Worm (Caenorhabditis elegans): ENCODE measurements around the gene Y75B8A.34.
A peak's percentile ranks its signal among the peaks of the same experiment; 100 is the strongest.

Y75B8A.34 gene

DNA sequence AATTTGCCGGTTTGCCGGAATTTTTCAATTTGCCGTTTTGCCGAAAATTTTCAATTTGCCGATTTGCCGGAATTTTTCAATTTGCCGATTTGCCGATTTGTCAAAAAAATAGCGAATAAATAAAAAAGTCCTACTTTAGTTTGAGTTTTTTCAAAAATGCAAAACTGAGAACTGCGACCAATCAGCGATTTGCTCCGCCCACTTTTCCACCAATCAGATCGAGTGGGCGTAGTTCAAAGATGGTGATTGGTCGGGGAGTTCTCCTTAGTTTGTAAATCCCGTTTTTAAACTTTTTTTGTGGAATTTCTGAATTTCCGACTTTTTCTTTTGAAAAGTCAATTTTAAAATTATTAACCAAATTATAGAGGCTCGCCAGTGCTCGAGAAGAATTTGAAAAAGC lies 28.1 kb upstream of the Y75B8A.34 start:
- TF ChIP-seq tbx-8 (GFP tag; optimal IDR thresholded peaks at IDR 0.05) (no peak), ham-2 (GFP tag; optimal IDR thresholded peaks at IDR 0.05) (no peak)

DNA sequence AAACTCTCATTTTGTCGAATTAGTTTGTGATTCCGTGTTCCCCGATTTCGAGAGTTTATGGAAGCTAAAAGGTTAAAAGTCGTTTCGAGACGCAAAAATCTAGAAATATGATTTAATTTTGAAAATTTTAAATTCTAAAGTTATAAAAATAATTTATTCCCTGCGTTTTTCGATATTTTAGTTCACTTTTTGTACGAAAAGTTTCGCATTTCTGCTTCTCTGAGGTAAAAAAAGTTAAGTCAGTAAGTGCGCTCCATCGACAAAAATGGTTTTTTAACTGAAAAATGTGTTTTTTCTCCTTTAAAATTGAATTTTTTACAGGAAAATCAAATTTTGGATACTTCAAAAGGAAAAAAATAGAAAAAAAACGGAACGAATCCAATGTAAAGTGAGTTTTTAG lies 25.9 kb upstream of the Y75B8A.34 start, which contains the start of gene zip-1:
zip-1 (plus strand) TSS at position 301 of the 400 bp plus-strand sequence.
- TF ChIP-seq ces-1 (GFP tag; optimal IDR thresholded peaks at IDR 0.05) = no peak
- no peak for TF ChIP-seq drap-1 (GFP tag; optimal IDR thresholded peaks at IDR 0.05)
- no peak for TF ChIP-seq unc-120 (tag; optimal IDR thresholded peaks at IDR 0.05; ENCODE audit: poor library complexity, severe bottlenecking)
- TF ChIP-seq elt-3 (tag; optimal IDR thresholded peaks at IDR 0.05) = no peak
- no peak for TF ChIP-seq nhr-12 (tag; optimal IDR thresholded peaks at IDR 0.05)
- TF ChIP-seq lsy-2 (tag; optimal IDR thresholded peaks at IDR 0.05) = no peak
- no peak for TF ChIP-seq hlh-1 (tag; optimal IDR thresholded peaks at IDR 0.05)
- TF ChIP-seq nhr-28 (tag; optimal IDR thresholded peaks at IDR 0.05) = no peak
- no peak for TF ChIP-seq snpc-4 (tag; optimal IDR thresholded peaks at IDR 0.05)

DNA sequence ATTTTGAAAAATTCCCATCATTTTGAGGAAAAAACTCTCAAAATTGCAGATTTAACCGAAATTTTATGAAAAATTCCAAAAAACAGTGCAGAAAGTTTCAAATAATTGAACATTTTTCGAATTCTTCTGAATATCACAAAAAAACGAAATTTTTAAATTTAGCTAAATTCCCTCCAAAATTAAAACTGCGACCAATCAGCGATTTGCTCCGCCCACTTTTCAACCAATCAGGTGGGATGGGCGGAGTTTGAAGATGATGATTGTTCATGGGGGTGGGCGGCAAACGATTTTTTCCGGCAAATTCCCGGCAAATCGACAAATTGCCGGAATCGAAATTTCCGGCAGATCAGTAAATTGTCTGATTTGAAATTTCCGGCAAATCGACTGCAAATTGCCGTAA lies 25.1 kb upstream of the Y75B8A.34 start:
- TF ChIP-seq nhr-2 (tag; optimal IDR thresholded peaks at IDR 0.05) = no peak
- no peak for TF ChIP-seq nhr-76 (tag; optimal IDR thresholded peaks at IDR 0.05)
- no peak for TF ChIP-seq nhr-28 (tag; optimal IDR thresholded peaks at IDR 0.05)
- no peak for TF ChIP-seq cnd-1 (tag; optimal IDR thresholded peaks at IDR 0.05)
- no peak for TF ChIP-seq sem-2 (GFP tag; optimal IDR thresholded peaks at IDR 0.05)
- TF ChIP-seq ceh-83 (GFP tag; optimal IDR thresholded peaks at IDR 0.05) = no peak

DNA sequence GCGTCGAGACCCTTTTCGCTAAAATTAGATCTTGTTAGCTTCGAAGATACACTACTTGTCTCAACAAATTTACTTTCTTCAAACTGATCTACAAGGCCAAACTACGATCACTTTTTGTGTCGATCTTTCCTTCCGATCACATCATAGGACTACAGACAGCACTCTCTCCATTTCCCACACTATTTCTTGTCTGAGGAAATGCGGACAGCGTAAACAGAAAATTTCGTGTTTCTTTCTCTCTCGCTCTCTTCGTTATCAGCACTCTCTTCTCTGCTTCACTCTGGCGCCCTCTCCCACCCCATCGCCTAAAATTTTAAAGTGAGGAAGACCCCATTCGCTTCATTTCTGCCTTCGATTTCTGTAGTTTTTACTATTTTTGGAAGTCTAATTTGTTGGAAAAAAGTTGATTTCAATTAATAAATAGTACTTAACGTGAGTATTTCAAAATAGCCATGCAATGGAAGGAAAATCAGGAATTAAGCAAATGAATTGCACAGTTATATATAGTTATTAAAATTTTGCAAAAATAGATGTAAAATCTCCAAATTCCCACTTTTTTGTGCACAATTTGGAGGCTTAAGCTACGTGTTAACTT lies 23.9 kb upstream of the Y75B8A.34 start:
- TF ChIP-seq elt-1 (tag; optimal IDR thresholded peaks at IDR 0.05; ENCODE audit: borderline replicate concordance, insufficient read depth) (peak; percentile 51), ceh-43 (GFP tag; optimal IDR thresholded peaks at IDR 0.05) (no peak), bed-3 (GFP tag; optimal IDR thresholded peaks at IDR 0.05) (no peak), ces-1 (GFP tag; optimal IDR thresholded peaks at IDR 0.05) (peak; percentile 45), unc-39 (tag; optimal IDR thresholded peaks at IDR 0.05) (no peak), nhr-28 (tag; optimal IDR thresholded peaks at IDR 0.05) (no peak), elt-3 (tag; optimal IDR thresholded peaks at IDR 0.05) (peak; percentile 1), unc-62 (GFP tag; optimal IDR thresholded peaks at IDR 0.05) (peak; percentile 7), lin-32 (GFP tag; optimal IDR thresholded peaks at IDR 0.05) (no peak), pha-4 (tag; optimal IDR thresholded peaks at IDR 0.05) (peak; percentile 1), nhr-237 (tag; optimal IDR thresholded peaks at IDR 0.05) (no peak), unc-120 (tag; optimal IDR thresholded peaks at IDR 0.05; ENCODE audit: poor library complexity, severe bottlenecking) (peak; percentile 25)

DNA sequence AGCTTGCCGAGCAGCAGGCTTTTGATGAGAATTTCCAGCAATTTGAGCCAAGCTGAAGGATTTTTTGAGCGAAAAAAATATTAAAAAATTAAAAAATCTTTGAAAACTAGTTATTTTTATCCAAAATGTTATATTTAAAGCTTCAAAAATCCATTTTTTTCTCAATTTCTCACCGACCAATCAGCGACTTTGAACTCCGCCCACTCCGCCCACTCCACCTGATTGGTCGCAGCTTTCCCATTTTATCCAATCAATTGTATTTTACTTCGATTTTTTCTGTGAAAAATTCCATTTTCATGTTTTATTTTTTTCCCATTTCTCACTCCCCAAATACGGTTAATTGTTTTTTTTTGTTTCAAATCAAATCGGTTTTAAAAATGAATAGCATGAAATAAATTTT lies 14.4 kb upstream of the Y75B8A.34 start:
- TF ChIP-seq ham-2 (GFP tag; optimal IDR thresholded peaks at IDR 0.05) (no peak), cnd-1 (tag; optimal IDR thresholded peaks at IDR 0.05) (no peak), nhr-2 (tag; optimal IDR thresholded peaks at IDR 0.05) (no peak), elt-3 (tag; optimal IDR thresholded peaks at IDR 0.05) (no peak), bed-3 (GFP tag; optimal IDR thresholded peaks at IDR 0.05) (no peak), pha-4 (tag; optimal IDR thresholded peaks at IDR 0.05) (no peak)

DNA sequence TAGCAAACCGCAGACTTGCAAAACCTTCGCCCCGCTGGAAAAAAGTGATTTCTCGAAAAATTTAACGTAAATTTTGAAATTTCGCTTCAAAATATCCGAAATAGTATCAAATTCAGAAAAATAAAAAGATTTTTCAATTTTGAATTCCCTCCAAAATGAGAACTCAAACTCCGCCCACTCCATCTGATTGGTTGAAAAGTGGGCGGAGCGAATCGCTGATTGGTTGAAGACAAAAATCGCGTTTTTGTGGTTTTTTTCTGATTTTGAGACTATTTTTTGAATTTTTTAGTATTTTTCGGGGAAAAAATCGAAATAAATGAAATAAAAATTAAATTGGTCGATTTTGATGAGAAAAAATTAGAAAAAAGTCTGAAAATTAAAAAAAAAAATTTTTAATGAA lies 10.3 kb upstream of the Y75B8A.34 start:
- no peak for TF ChIP-seq mep-1 (tag; optimal IDR thresholded peaks at IDR 0.05)
- no peak for TF ChIP-seq ceh-83 (GFP tag; optimal IDR thresholded peaks at IDR 0.05)
- TF ChIP-seq cnd-1 (tag; optimal IDR thresholded peaks at IDR 0.05) = no peak
- no peak for TF ChIP-seq unc-39 (tag; optimal IDR thresholded peaks at IDR 0.05)
- no peak for TF ChIP-seq M03D4.4 (tag; optimal IDR thresholded peaks at IDR 0.05)
- TF ChIP-seq ces-1 (GFP tag; optimal IDR thresholded peaks at IDR 0.05) = no peak
- TF ChIP-seq snpc-4 (tag; optimal IDR thresholded peaks at IDR 0.05) = no peak
- no peak for TF ChIP-seq pha-4 (tag; optimal IDR thresholded peaks at IDR 0.05)
- TF ChIP-seq ceh-39 (tag; optimal IDR thresholded peaks at IDR 0.05) = no peak
- TF ChIP-seq lin-32 (GFP tag; optimal IDR thresholded peaks at IDR 0.05) = no peak
- TF ChIP-seq mls-2 (tag; optimal IDR thresholded peaks at IDR 0.05) = no peak
- no peak for TF ChIP-seq nhr-2 (tag; optimal IDR thresholded peaks at IDR 0.05)
- no peak for TF ChIP-seq flh-1 (GFP tag; optimal IDR thresholded peaks at IDR 0.05)
- TF ChIP-seq mab-5 (tag; optimal IDR thresholded peaks at IDR 0.05) = no peak
- no peak for TF ChIP-seq ham-2 (GFP tag; optimal IDR thresholded peaks at IDR 0.05)
- no peak for TF ChIP-seq zip-8 (tag; optimal IDR thresholded peaks at IDR 0.05)
